Fruit fly (Drosophila melanogaster) whole organism, embryonic: Measurements from ENCODE around the gene CG16865.

ENCODE experiments used
- CG10267 ChIP-seq: fragments of 200-800 bp; sonication (Bioruptor generic); optimal IDR thresholded peaks from 2 replicates; lab custom pipeline; 2018; ENCODE audit warnings: missing biosample characterization, mild to moderate bottlenecking, missing genetic modification characterization, moderate library complexity
- CG11456 ChIP-seq: fragments of 200-800 bp; sonication (Bioruptor generic); IDR thresholded peaks from 3 replicates; pipeline ENCODE4 v1.3.6; 2022; ENCODE audit warnings: missing biosample characterization, missing genetic modification characterization
- CG11560 ChIP-seq: fragments of 200-800 bp; sonication (Bioruptor generic); IDR thresholded peaks from 3 replicates; pipeline ENCODE4 v1.3.6; 2022; ENCODE audit warnings: missing biosample characterization, missing genetic modification characterization
- CG12219 ChIP-seq: fragments of 200-800 bp; sonication (Bioruptor generic); optimal IDR thresholded peaks from 3 replicates; lab custom pipeline; 2018; ENCODE audit warnings: missing biosample characterization, mild to moderate bottlenecking, missing genetic modification characterization
- CG12942 ChIP-seq: fragments of 200-800 bp; sonication (Bioruptor generic); optimal IDR thresholded peaks from 3 replicates; lab custom pipeline; 2016; ENCODE audit warnings: missing biosample characterization, missing genetic modification characterization
- CG15073 ChIP-seq: fragments of 200-800 bp; sonication (Bioruptor generic); optimal IDR thresholded peaks from 2 replicates; lab custom pipeline; 2016; ENCODE audit warnings: missing biosample characterization, missing genetic modification characterization
- CG16813 ChIP-seq: fragments of 200-800 bp; sonication (Bioruptor generic); IDR thresholded peaks from 3 replicates; pipeline ENCODE4 v1.3.6; 2022; ENCODE audit warnings: missing biosample characterization, missing genetic modification characterization; ENCODE audit not compliant: partially characterized antibody
- CG17802 ChIP-seq: fragments of 200-800 bp; sonication (Bioruptor generic); optimal IDR thresholded peaks from 2 replicates; lab custom pipeline; 2018; ENCODE audit warnings: missing biosample characterization, mild to moderate bottlenecking, missing genetic modification characterization, moderate library complexity
- CG1792 ChIP-seq: fragments of 200-800 bp; sonication (Bioruptor generic); optimal IDR thresholded peaks from 2 replicates; lab custom pipeline; 2016; ENCODE audit warnings: missing biosample characterization, missing genetic modification characterization
- CG2129 ChIP-seq: fragments of 200-800 bp; sonication (Bioruptor generic); IDR thresholded peaks from 2 replicates; pipeline ENCODE4 v1.3.6; 2022; ENCODE audit warnings: missing biosample characterization, missing genetic modification characterization; ENCODE audit not compliant: partially characterized antibody
- CG30020 ChIP-seq: fragments of 200-800 bp; optimal IDR thresholded peaks from 2 replicates; lab custom pipeline; 2019; ENCODE audit warnings: missing biosample characterization, mild to moderate bottlenecking, missing genetic modification characterization, moderate library complexity
- CG33213 ChIP-seq: fragments of 200-800 bp; sonication (Bioruptor generic); optimal IDR thresholded peaks from 3 replicates; lab custom pipeline; 2016; ENCODE audit warnings: missing biosample characterization, missing genetic modification characterization
- CG42726 ChIP-seq: fragments of 200-800 bp; sonication (Bioruptor generic); IDR thresholded peaks from 2 replicates; pipeline ENCODE4 v1.3.6; 2022; ENCODE audit warnings: missing biosample characterization, missing genetic modification characterization; ENCODE audit not compliant: partially characterized antibody
- CG4617 ChIP-seq: fragments of 200-800 bp; sonication (Bioruptor generic); optimal IDR thresholded peaks from 3 replicates; lab custom pipeline; 2016; ENCODE audit warnings: missing biosample characterization, missing genetic modification characterization, borderline replicate concordance
- CG4820 ChIP-seq: fragments of 200-800 bp; sonication (Bioruptor generic); optimal IDR thresholded peaks from 3 replicates; lab custom pipeline; 2016; ENCODE audit warnings: missing biosample characterization, missing genetic modification characterization
- CG6654 ChIP-seq: fragments of 200-800 bp; sonication (Bioruptor generic); optimal IDR thresholded peaks from 2 replicates; lab custom pipeline; 2017; ENCODE audit warnings: missing biosample characterization, mild to moderate bottlenecking, missing genetic modification characterization
- CG6689 ChIP-seq: fragments of 200-800 bp; sonication (Bioruptor generic); IDR thresholded peaks from 2 replicates; pipeline ENCODE4 v1.3.6; 2022; ENCODE audit warnings: missing biosample characterization, missing genetic modification characterization
- CG7928 ChIP-seq: fragments of 200-800 bp; sonication (Bioruptor generic); optimal IDR thresholded peaks from 2 replicates; lab custom pipeline; 2017; ENCODE audit warnings: missing biosample characterization, mild to moderate bottlenecking, missing genetic modification characterization
- CG9609 ChIP-seq: fragments of 200-800 bp; sonication (Bioruptor generic); optimal IDR thresholded peaks from 3 replicates; lab custom pipeline; 2016; ENCODE audit warnings: missing biosample characterization, missing genetic modification characterization
- CoRest ChIP-seq: fragments of 200-800 bp; sonication (Bioruptor generic); optimal IDR thresholded peaks from 3 replicates; lab custom pipeline; 2018; ENCODE audit warnings: missing biosample characterization, mild to moderate bottlenecking, missing genetic modification characterization, moderate library complexity
- Dp ChIP-seq: fragments of 200-800 bp; sonication (Bioruptor generic); optimal IDR thresholded peaks from 2 replicates; lab custom pipeline; 2018; ENCODE audit warnings: missing biosample characterization, mild to moderate bottlenecking, missing genetic modification characterization, moderate library complexity
- Drgx ChIP-seq: fragments of 200-800 bp; sonication (Bioruptor generic); IDR thresholded peaks from 2 replicates; pipeline ENCODE4 v1.3.6; 2022; ENCODE audit warnings: missing biosample characterization, missing genetic modification characterization
- Ets65A ChIP-seq: fragments of 200-800 bp; sonication (Bioruptor generic); peaks from one replicate; lab custom pipeline; 2016; ENCODE audit warnings: missing biosample characterization, missing genetic modification characterization
- Fer3 ChIP-seq: fragments of 200-800 bp; sonication (Bioruptor generic); optimal IDR thresholded peaks from 2 replicates; lab custom pipeline; 2018; ENCODE audit warnings: missing biosample characterization, mild to moderate bottlenecking, missing genetic modification characterization, moderate library complexity
- Hmx ChIP-seq: fragments of 200-800 bp; sonication (Bioruptor generic); optimal IDR thresholded peaks from 2 replicates; lab custom pipeline; 2016; ENCODE audit warnings: missing biosample characterization, missing genetic modification characterization
- Max ChIP-seq: fragments of 200-800 bp; sonication (Bioruptor generic); optimal IDR thresholded peaks from 2 replicates; lab custom pipeline; 2016; ENCODE audit warnings: missing biosample characterization, mild to moderate bottlenecking, missing genetic modification characterization
- Nf-YB ChIP-seq: fragments of 200-800 bp; sonication (Bioruptor generic); optimal IDR thresholded peaks from 3 replicates; lab custom pipeline; 2019; ENCODE audit warnings: missing biosample characterization, mild to moderate bottlenecking, missing genetic modification characterization, moderate library complexity
- Tbp ChIP-seq: fragments of >200 bp; optimal IDR thresholded peaks from 2 replicates; lab custom pipeline; 2018; ENCODE audit warnings: missing biosample characterization, missing genetic modification characterization
- ato ChIP-seq: fragments of 200-800 bp; sonication (Bioruptor generic); IDR thresholded peaks from 2 replicates; pipeline ENCODE4 v1.3.6; 2022; ENCODE audit warnings: missing biosample characterization, missing genetic modification characterization; ENCODE audit not compliant: partially characterized antibody
- bbx ChIP-seq: fragments of 200-800 bp; sonication (Bioruptor generic); IDR thresholded peaks from 2 replicates; pipeline ENCODE4 v1.3.6; 2022; ENCODE audit warnings: missing biosample characterization, missing genetic modification characterization; ENCODE audit not compliant: partially characterized antibody
- chn ChIP-seq: fragments of 200-800 bp; sonication (Bioruptor generic); optimal IDR thresholded peaks from 2 replicates; lab custom pipeline; 2016; ENCODE audit warnings: missing biosample characterization, missing genetic modification characterization
- da ChIP-seq: fragments of 200-800 bp; sonication (Bioruptor generic); optimal IDR thresholded peaks from 2 replicates; lab custom pipeline; 2016; ENCODE audit warnings: missing biosample characterization, missing genetic modification characterization
- esg ChIP-seq: fragments of 200-800 bp; sonication (Bioruptor generic); conservative IDR thresholded peaks from 2 replicates; pipeline ENCODE4 v1.3.6; 2022; ENCODE audit warnings: missing biosample characterization, missing genetic modification characterization
- fu2 ChIP-seq: fragments of 200-800 bp; sonication (Bioruptor generic); optimal IDR thresholded peaks from 2 replicates; lab custom pipeline; 2016; ENCODE audit warnings: missing biosample characterization, missing genetic modification characterization
- inv ChIP-seq: fragments of 200-800 bp; sonication (Bioruptor generic); IDR thresholded peaks from 2 replicates; pipeline ENCODE4 v1.3.6; 2022; ENCODE audit warnings: missing biosample characterization, missing genetic modification characterization; ENCODE audit not compliant: partially characterized antibody
- knrl ChIP-seq: fragments of 200-800 bp; sonication (Bioruptor generic); IDR thresholded peaks from 3 replicates; pipeline ENCODE4 v1.3.6; 2022; ENCODE audit warnings: missing biosample characterization, missing genetic modification characterization; ENCODE audit not compliant: partially characterized antibody
- pan ChIP-seq, 4 experiments: fragments of >200 bp in 3 of 4; fragments of 200-800 bp in 1 of 4; sonication (Bioruptor generic) in 1 of 4; optimal IDR thresholded peaks in 3 of 4; IDR thresholded peaks in 1 of 4; 2 replicates each; pipeline versions ENCODE4 v1.3.6 to Lab custom; 2017 to 2022; ENCODE audit warnings: missing biosample characterization in 2 of 4, missing genetic modification characterization in 2 of 4, mixed read lengths in 1 of 4
- phol ChIP-seq: fragments of 200-800 bp; sonication (Bioruptor generic); optimal IDR thresholded peaks from 3 replicates; lab custom pipeline; 2018; ENCODE audit warnings: missing biosample characterization, mild to moderate bottlenecking, missing genetic modification characterization, moderate library complexity
- pum ChIP-seq: fragments of 200-800 bp; sonication (Bioruptor generic); optimal IDR thresholded peaks from 2 replicates; lab custom pipeline; 2016; ENCODE audit warnings: missing biosample characterization, missing genetic modification characterization
- sens ChIP-seq: fragments of 200-800 bp; sonication (Bioruptor generic); peaks from one replicate; lab custom pipeline; 2016; ENCODE audit warnings: missing biosample characterization, missing genetic modification characterization
- ssp ChIP-seq: fragments of 200-800 bp; sonication (Bioruptor generic); IDR thresholded peaks from 2 replicates; pipeline ENCODE4 v1.3.6; 2022; ENCODE audit warnings: missing biosample characterization, missing genetic modification characterization
- stwl ChIP-seq: fragments of 200-800 bp; sonication (Bioruptor generic); optimal IDR thresholded peaks from 3 replicates; lab custom pipeline; 2018; ENCODE audit warnings: missing biosample characterization, mild to moderate bottlenecking, missing genetic modification characterization, moderate library complexity
- tgo ChIP-seq: fragments of 200-800 bp; sonication (Bioruptor generic); IDR thresholded peaks from 3 replicates; pipeline ENCODE4 v1.3.6; 2022; ENCODE audit warnings: missing biosample characterization, missing genetic modification characterization
- tin ChIP-seq: fragments of 200-800 bp; sonication (Bioruptor generic); optimal IDR thresholded peaks from 3 replicates; lab custom pipeline; 2016; ENCODE audit warnings: missing biosample characterization, missing genetic modification characterization
- tll ChIP-seq, 2 experiments: fragments of 200-800 bp in 1 of 2; fragments of >200 bp in 1 of 2; sonication (Bioruptor generic) in 1 of 2; optimal IDR thresholded peaks; 2 replicates each; lab custom pipeline; 2017 to 2019; ENCODE audit warnings: missing biosample characterization in 2 of 2, missing genetic modification characterization in 2 of 2, mild to moderate bottlenecking in 1 of 2, moderate library complexity in 1 of 2
- tna ChIP-seq: fragments of 200-800 bp; sonication (Bioruptor generic); IDR thresholded peaks from 2 replicates; pipeline ENCODE4 v1.3.6; 2022; ENCODE audit warnings: missing biosample characterization, missing genetic modification characterization; ENCODE audit not compliant: partially characterized antibody
- wdn ChIP-seq: fragments of 200-800 bp; sonication (Bioruptor generic); IDR thresholded peaks from 2 replicates; pipeline ENCODE4 v1.3.6; 2022; ENCODE audit warnings: missing biosample characterization, missing genetic modification characterization
- wek ChIP-seq: fragments of 200-800 bp; sonication (Bioruptor generic); optimal IDR thresholded peaks from 3 replicates; lab custom pipeline; 2018; ENCODE audit warnings: missing biosample characterization, mild to moderate bottlenecking, missing genetic modification characterization, moderate library complexity
- zfh2 ChIP-seq: fragments of 200-800 bp; sonication (Bioruptor generic); optimal IDR thresholded peaks from 2 replicates; lab custom pipeline; 2016; ENCODE audit warnings: missing biosample characterization, missing genetic modification characterization

The CG16865 gene

DNA sequence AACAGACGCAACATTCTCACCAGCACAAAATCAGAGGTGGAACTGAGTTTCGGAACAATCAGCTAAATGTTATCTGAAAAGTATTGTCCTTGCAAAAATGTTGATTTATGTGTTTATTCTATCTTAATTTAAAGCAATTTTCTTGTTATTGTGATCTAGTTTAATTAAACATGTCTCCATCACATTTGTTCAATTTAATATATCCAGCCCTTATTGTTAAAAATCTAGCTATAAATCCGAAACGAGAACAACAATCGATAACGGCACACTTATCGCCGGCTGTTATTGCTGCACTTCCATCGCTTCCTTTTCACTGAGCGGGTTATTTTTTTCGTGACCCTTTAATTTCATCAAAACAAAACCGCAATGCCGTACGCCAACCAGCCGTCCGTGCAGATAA lies 21.7 kb downstream of the CG16865 start, which contains the start of the genes GatC, PolG2 and Polr2C (continued):
- TF ChIP-seq CG11560, result no peak
- peak; percentile 27 for TF ChIP-seq CG33213
- no peak for TF ChIP-seq CG15073 (GFP tag; lab: Kevin White, UChicago)
- no peak for TF ChIP-seq tll (GFP tag; optimal IDR thresholded peaks at IDR 0.05; lab: Kevin White, UChicago)
- TF ChIP-seq tgo, result peak; percentile 38; the same call in 1 of the 3 replicates
- TF ChIP-seq ato, result peak; percentile 87
- TF ChIP-seq CG17802, result peak; percentile 37
- peak; percentile 15 for TF ChIP-seq pum (GFP tag; lab: Kevin White, UChicago)
- TF ChIP-seq CG4617, result peak; percentile 94
- TF ChIP-seq stwl (tag; lab: Kevin White, UChicago), result peak; percentile 68
- TF ChIP-seq CG12219 (GFP tag; lab: Kevin White, UChicago), result no peak
- TF ChIP-seq Ets65A (GFP tag; lab: Kevin White, UChicago), result peak; percentile 34
- peak; percentile 51 for TF ChIP-seq CG9609 (GFP tag; lab: Kevin White, UChicago)
- TF ChIP-seq CG12942 (GFP tag; lab: Kevin White, UChicago), result peak; percentile 11
- peak; percentile 37; the same call in 1 of the 2 replicates for TF ChIP-seq esg (GFP tag; lab: Robert Waterston, UW)
- TF ChIP-seq tna (GFP tag; lab: Robert Waterston, UW), result peak; percentile 90
- peak; percentile 58 for TF ChIP-seq chn (GFP tag; lab: Kevin White, UChicago)
- peak; percentile 72 for TF ChIP-seq inv
- peak; percentile 56 for TF ChIP-seq CoRest (tag; lab: Kevin White, UChicago)
- TF ChIP-seq CG4820 (GFP tag; lab: Kevin White, UChicago), result no peak
- peak; percentile 81 for TF ChIP-seq knrl (GFP tag; lab: Robert Waterston, UW)
- no peak for TF ChIP-seq Tbp
- peak; percentile 55 for TF ChIP-seq zfh2 (GFP tag; lab: Kevin White, UChicago)
- 0 out of 2 replicates have a peak, but pooled peaks have one; percentile 6 for TF ChIP-seq CG6689 (GFP tag; lab: Robert Waterston, UW)
- TF ChIP-seq Drgx (GFP tag; lab: Robert Waterston, UW), result no peak
- peak; percentile 78 for TF ChIP-seq CG16813
- peak; percentile 55 for TF ChIP-seq CG30020 (tag; lab: Kevin White, UChicago)
- TF ChIP-seq ssp, result peak; percentile 79
- no peak for TF ChIP-seq Nf-YB (GFP tag; lab: Kevin White, UChicago)
- TF ChIP-seq CG7928 (GFP tag; lab: Kevin White, UChicago), result peak; percentile 76
- peak; percentile 2 for TF ChIP-seq Max (GFP tag; lab: Kevin White, UChicago)
- no peak for TF ChIP-seq wdn
- peak; percentile 52 for TF ChIP-seq CG2129 (GFP tag; lab: Robert Waterston, UW)
- TF ChIP-seq fu2, result peak; percentile 32
- TF ChIP-seq Dp (GFP tag; lab: Kevin White, UChicago), result peak; percentile 52
- no peak for TF ChIP-seq pan (optimal IDR thresholded peaks at IDR 0.05; lab: Kevin White, UChicago)
- no peak for TF ChIP-seq pan (GFP tag; optimal IDR thresholded peaks at IDR 0.05 in 1 of 2, IDR thresholded peaks at IDR 0.05 in 1 of 2)
- peak; percentile 2 for TF ChIP-seq tin (GFP tag; lab: Kevin White, UChicago)
- TF ChIP-seq Fer3 (tag; lab: Kevin White, UChicago), result no peak
- TF ChIP-seq CG10267 (tag; lab: Kevin White, UChicago), result peak; percentile 35
- TF ChIP-seq CG6654 (GFP tag; lab: Kevin White, UChicago), result no peak
- TF ChIP-seq CG42726 (GFP tag; lab: Robert Waterston, UW), result peak; percentile 6; the same call in 1 of the 2 replicates
- no peak for TF ChIP-seq CG1792 (GFP tag; lab: Kevin White, UChicago)
- TF ChIP-seq Hmx, result no peak
- 0 out of 3 replicates have a peak, but pooled peaks have one; percentile 47 for TF ChIP-seq CG11456 (GFP tag; lab: Robert Waterston, UW)
- peak; percentile 89 for TF ChIP-seq sens (GFP tag; lab: Kevin White, UChicago)
- no peak for TF ChIP-seq wek (GFP tag; lab: Kevin White, UChicago)
- TF ChIP-seq da, result peak; percentile 49
- TF ChIP-seq phol (tag; lab: Kevin White, UChicago), result peak; percentile 55
- peak; percentile 76 for TF ChIP-seq bbx
